Worm (Caenorhabditis elegans): ENCODE results near the gene C27A2.12.

The C27A2.12 gene

DNA sequence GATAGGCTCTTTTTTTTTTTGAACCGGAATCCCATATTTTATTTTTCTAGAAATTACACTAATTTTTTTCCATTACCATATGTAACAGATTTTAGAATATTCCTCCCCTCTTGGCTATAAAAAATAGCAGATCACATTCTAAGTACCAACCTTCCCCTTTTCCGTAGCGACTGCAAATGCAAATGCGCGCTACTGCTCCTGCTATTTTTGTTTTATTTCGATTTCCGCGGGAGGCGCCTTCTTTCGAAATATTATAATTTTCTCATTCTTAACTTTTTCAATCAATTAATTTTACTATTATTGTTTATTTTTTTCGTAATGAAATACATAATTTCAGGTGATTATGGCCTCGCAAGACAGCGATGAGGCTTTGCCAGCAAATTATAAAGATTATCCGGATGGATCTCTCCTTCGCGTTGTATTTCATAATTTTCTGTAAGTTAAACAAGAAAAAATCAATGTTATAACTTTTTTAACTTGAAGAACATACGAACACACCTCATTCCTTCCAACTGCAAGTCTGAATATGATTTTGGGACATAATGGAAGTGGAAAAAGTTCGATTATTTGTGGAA, 3.9 kb upstream of the C27A2.12 start, which contains the start of gene smc-5 (continued):
- no peak for TF ChIP-seq nhr-28 (tag; optimal IDR thresholded peaks at IDR 0.05)
- TF ChIP-seq snpc-4 (tag; optimal IDR thresholded peaks at IDR 0.05) = no peak
- no peak for TF ChIP-seq drap-1 (GFP tag; optimal IDR thresholded peaks at IDR 0.05)

ce11 chrII:5060719-5061118, 2.8 kb upstream of the C27A2.12 start, which contains the start of gene pho-12:
Gene pho-12 (minus strand): TSS chrII:5060819.
- TF ChIP-seq bed-3 (GFP tag; optimal IDR thresholded peaks at IDR 0.05) = no peak
- no peak for TF ChIP-seq nhr-237 (tag; optimal IDR thresholded peaks at IDR 0.05)
- TF ChIP-seq zip-8 (tag; optimal IDR thresholded peaks at IDR 0.05) = no peak
- TF ChIP-seq unc-120 (tag; optimal IDR thresholded peaks at IDR 0.05; ENCODE audit: poor library complexity, severe bottlenecking) = no peak
- no peak for TF ChIP-seq pha-4 (tag; optimal IDR thresholded peaks at IDR 0.05)
- no peak for TF ChIP-seq mab-5 (tag; optimal IDR thresholded peaks at IDR 0.05)
- no peak for TF ChIP-seq elt-1 (tag; optimal IDR thresholded peaks at IDR 0.05; ENCODE audit: borderline replicate concordance, insufficient read depth)
- no peak for TF ChIP-seq elt-3 (tag; optimal IDR thresholded peaks at IDR 0.05)
- TF ChIP-seq sem-2 (GFP tag; optimal IDR thresholded peaks at IDR 0.05) = no peak
- no peak for TF ChIP-seq ceh-39 (tag; optimal IDR thresholded peaks at IDR 0.05)
- TF ChIP-seq lin-13 (tag; optimal IDR thresholded peaks at IDR 0.05) = no peak

DNA sequence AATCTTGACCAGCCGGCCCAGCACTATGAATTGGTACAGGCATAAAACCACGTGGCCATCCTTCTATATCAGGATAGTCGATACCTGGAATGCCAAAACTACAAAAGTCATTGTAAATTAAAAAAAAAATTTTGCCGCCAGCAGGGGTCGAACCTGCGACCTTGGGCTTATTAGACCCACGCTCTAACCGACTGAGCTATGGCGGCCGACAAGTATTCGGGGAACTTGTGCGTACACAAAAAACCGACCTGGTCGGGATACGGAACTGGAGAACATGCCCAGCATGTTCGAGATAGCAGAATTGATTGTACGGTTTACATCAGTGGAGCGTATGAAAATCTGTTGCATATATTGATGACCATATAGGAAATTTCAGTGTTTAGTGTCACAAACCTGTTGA, 621 bp downstream of the C27A2.12 start:
- TF ChIP-seq lin-32 (GFP tag; optimal IDR thresholded peaks at IDR 0.05) (no peak), unc-39 (tag; optimal IDR thresholded peaks at IDR 0.05) (no peak), unc-120 (tag; optimal IDR thresholded peaks at IDR 0.05; ENCODE audit: poor library complexity, severe bottlenecking) (no peak), mls-2 (tag; optimal IDR thresholded peaks at IDR 0.05) (peak; percentile 47), blmp-1 (tag; optimal IDR thresholded peaks at IDR 0.05) (no peak), elt-3 (tag; optimal IDR thresholded peaks at IDR 0.05) (no peak), sem-2 (GFP tag; optimal IDR thresholded peaks at IDR 0.05) (peak; percentile 41), hlh-1 (tag; optimal IDR thresholded peaks at IDR 0.05) (no peak), ceh-83 (GFP tag; optimal IDR thresholded peaks at IDR 0.05) (peak; percentile 73), snpc-4 (tag; optimal IDR thresholded peaks at IDR 0.05) (no peak), drap-1 (GFP tag; optimal IDR thresholded peaks at IDR 0.05) (peak; percentile 44), ceh-39 (tag; optimal IDR thresholded peaks at IDR 0.05) (no peak), nhr-28 (tag; optimal IDR thresholded peaks at IDR 0.05) (no peak), ces-1 (GFP tag; optimal IDR thresholded peaks at IDR 0.05) (no peak), flh-1 (GFP tag; optimal IDR thresholded peaks at IDR 0.05) (no peak), unc-62 (GFP tag; optimal IDR thresholded peaks at IDR 0.05) (no peak), ham-2 (GFP tag; optimal IDR thresholded peaks at IDR 0.05) (peak; percentile 17), tbx-8 (GFP tag; optimal IDR thresholded peaks at IDR 0.05) (peak; percentile 35), M03D4.4 (tag; optimal IDR thresholded peaks at IDR 0.05) (peak; percentile 55), sptf-1 (tag; optimal IDR thresholded peaks at IDR 0.05) (peak; percentile 60), lsy-2 (tag; optimal IDR thresholded peaks at IDR 0.05) (no peak), nhr-2 (tag; optimal IDR thresholded peaks at IDR 0.05) (no peak), nhr-237 (tag; optimal IDR thresholded peaks at IDR 0.05) (no peak), elt-1 (tag; optimal IDR thresholded peaks at IDR 0.05; ENCODE audit: borderline replicate concordance, insufficient read depth) (no peak), bed-3 (GFP tag; optimal IDR thresholded peaks at IDR 0.05) (peak; percentile 1), lin-13 (tag; optimal IDR thresholded peaks at IDR 0.05) (no peak), ztf-11 (tag; optimal IDR thresholded peaks at IDR 0.05) (no peak), ceh-43 (GFP tag; optimal IDR thresholded peaks at IDR 0.05) (no peak), nhr-12 (tag; optimal IDR thresholded peaks at IDR 0.05) (no peak), cnd-1 (tag; optimal IDR thresholded peaks at IDR 0.05) (no peak), mab-5 (tag; optimal IDR thresholded peaks at IDR 0.05) (no peak), pha-4 (tag; optimal IDR thresholded peaks at IDR 0.05) (no peak)

- TF ChIP-seq ceh-83 (GFP tag; optimal IDR thresholded peaks at IDR 0.05) (no peak), drap-1 (GFP tag; optimal IDR thresholded peaks at IDR 0.05) (no peak), pha-4 (tag; optimal IDR thresholded peaks at IDR 0.05) (no peak), cnd-1 (tag; optimal IDR thresholded peaks at IDR 0.05) (no peak), ceh-39 (tag; optimal IDR thresholded peaks at IDR 0.05) (no peak), ceh-43 (GFP tag; optimal IDR thresholded peaks at IDR 0.05) (no peak)
Observed at ce11 chrII:5056254-5056653, 1.7 kb downstream of the C27A2.12 start.
